Worm (Caenorhabditis elegans) whole organism, young adult: Measurements from ENCODE around the gene F54D5.23.

Source experiments
- D2030.7 ChIP-seq: fragments of 200-800 bp; sonication (Bioruptor generic); IDR thresholded peaks from 2 replicates; pipeline ENCODE4 v1.3.6; 2022; ENCODE audit warnings: missing genetic modification reagents, missing genetic modification characterization, missing compliant biosample characterization
- Y53G8AR.9 ChIP-seq: fragments of 200-800 bp; sonication (Bioruptor generic); conservative IDR thresholded peaks from 2 replicates; pipeline ENCODE4 v1.3.6; 2022; ENCODE audit warnings: missing genetic modification reagents, missing genetic modification characterization, missing compliant biosample characterization
- Y56A3A.18 ChIP-seq: fragments of 200-800 bp; sonication (Bioruptor generic); IDR thresholded peaks from 2 replicates; pipeline ENCODE4 v1.3.6; 2022; ENCODE audit warnings: missing genetic modification reagents, missing genetic modification characterization, missing compliant biosample characterization
- Y79H2A.3 ChIP-seq: fragments of 200-800 bp; sonication (Bioruptor generic); conservative IDR thresholded peaks from 2 replicates; pipeline ENCODE4 v1.3.6; 2022; ENCODE audit warnings: missing genetic modification reagents, missing genetic modification characterization, missing compliant biosample characterization
- Y95B8A.8 ChIP-seq: fragments of 200-800 bp; sonication (Bioruptor generic); IDR thresholded peaks from 2 replicates; pipeline ENCODE4 v1.3.6; 2022; ENCODE audit warnings: missing genetic modification reagents, missing genetic modification characterization, missing compliant biosample characterization
- ama-1 ChIP-seq, 3 experiments: fragments of 150-350 bp in 1 of 3; sonication (generic microtip) in 2 of 3; optimal IDR thresholded peaks; 2 replicates each; lab custom pipeline; 2014 to 2018; ENCODE audit warnings: missing biosample characterization in 2 of 3, missing genetic modification characterization in 2 of 3, missing genetic modification reagents in 2 of 3
- athp-1 ChIP-seq: sonication (generic microtip); optimal IDR thresholded peaks from 2 replicates; lab custom pipeline; 2017; ENCODE audit warnings: mild to moderate bottlenecking, missing genetic modification characterization, missing compliant biosample characterization
- attf-6 ChIP-seq: fragments of 200-800 bp; sonication (Bioruptor generic); IDR thresholded peaks from 2 replicates; pipeline ENCODE4 v1.3.6; 2022; ENCODE audit warnings: missing genetic modification reagents, missing genetic modification characterization, missing compliant biosample characterization
- ceh-100 ChIP-seq: fragments of 200-800 bp; sonication (Bioruptor generic); IDR thresholded peaks from 2 replicates; pipeline ENCODE4 v1.3.6; 2022; ENCODE audit warnings: missing genetic modification reagents, missing genetic modification characterization, missing compliant biosample characterization
- ceh-91 ChIP-seq: fragments of 200-800 bp; sonication (Bioruptor generic); IDR thresholded peaks from 2 replicates; pipeline ENCODE4 v1.3.6; 2022; ENCODE audit warnings: missing genetic modification reagents, missing genetic modification characterization, missing compliant biosample characterization
- die-1 ChIP-seq: sonication (generic microtip); optimal IDR thresholded peaks from 2 replicates; lab custom pipeline; 2016; ENCODE audit warnings: missing genotype, mild to moderate bottlenecking, missing genetic modification characterization, missing compliant biosample characterization
- dpl-1 ChIP-seq: fragments of 150-350 bp; optimal IDR thresholded peaks from 2 replicates; lab custom pipeline; 2014; ENCODE audit warnings: missing biosample characterization, missing genetic modification reagents, missing genetic modification characterization
- efl-1 ChIP-seq: fragments of 150-350 bp; optimal IDR thresholded peaks from 2 replicates; lab custom pipeline; 2014; ENCODE audit warnings: missing biosample characterization, missing genetic modification reagents, missing genetic modification characterization
- ekl-4 ChIP-seq: fragments of 200-800 bp; sonication (Bioruptor generic); IDR thresholded peaks from 2 replicates; pipeline ENCODE4 v1.3.6; 2022; ENCODE audit warnings: missing genetic modification reagents, missing genetic modification characterization, missing compliant biosample characterization
- fkh-3 ChIP-seq: sonication (generic microtip); optimal IDR thresholded peaks from 2 replicates; lab custom pipeline; 2016; ENCODE audit warnings: mild to moderate bottlenecking, missing genetic modification characterization, missing compliant biosample characterization
- him-1 ChIP-seq: sonication (generic microtip); optimal IDR thresholded peaks from 2 replicates; lab custom pipeline; 2016; ENCODE audit warnings: missing genotype, missing genetic modification reagents, missing genetic modification characterization, missing compliant biosample characterization
- hmg-20 ChIP-seq: fragments of 200-800 bp; sonication (Bioruptor generic); IDR thresholded peaks from 2 replicates; pipeline ENCODE4 v1.3.6; 2022; ENCODE audit warnings: missing genetic modification reagents, missing genetic modification characterization, missing compliant biosample characterization
- hrde-1 ChIP-seq: sonication (generic microtip); optimal IDR thresholded peaks from 2 replicates; lab custom pipeline; 2016; ENCODE audit warnings: missing genetic modification characterization, mild to moderate bottlenecking, missing compliant biosample characterization, moderate library complexity, missing genotype, missing genetic modification reagents, borderline replicate concordance
- hsf-1 ChIP-seq: fragments of 200-800 bp; sonication (Bioruptor generic); IDR thresholded peaks from 2 replicates; pipeline ENCODE4 v1.3.6; 2022; ENCODE audit warnings: missing genetic modification reagents, missing genetic modification characterization, missing compliant biosample characterization
- let-607 ChIP-seq, 2 experiments: fragments of 200-800 bp in 1 of 2; sonication (Bioruptor generic) in 1 of 2; sonication (generic microtip) in 1 of 2; optimal IDR thresholded peaks; 2 replicates each; lab custom pipeline; 2016 to 2018; ENCODE audit warnings: mild to moderate bottlenecking in 2 of 2, missing compliant biosample characterization in 2 of 2, missing genetic modification characterization in 2 of 2, moderate library complexity in 2 of 2, missing genotype in 1 of 2
- lin-26 ChIP-seq: fragments of 200-800 bp; sonication (Bioruptor generic); IDR thresholded peaks from 2 replicates; pipeline ENCODE4 v1.3.6; 2022; ENCODE audit warnings: missing genetic modification reagents, missing genetic modification characterization, missing compliant biosample characterization
- lin-35 ChIP-seq, 3 experiments: fragments of 150-350 bp in 2 of 3; sonication (generic microtip) in 1 of 3; optimal IDR thresholded peaks; 2 replicates each; lab custom pipeline; 2014 to 2018; ENCODE audit warnings: missing biosample characterization in 3 of 3, missing genetic modification characterization in 3 of 3, missing genetic modification reagents in 3 of 3
- lin-54 ChIP-seq: fragments of 200-800 bp; sonication (Bioruptor generic); optimal IDR thresholded peaks from 2 replicates; lab custom pipeline; 2018; ENCODE audit warnings: mild to moderate bottlenecking, missing genetic modification characterization, missing compliant biosample characterization
- lsl-1 ChIP-seq: fragments of 200-800 bp; sonication (Bioruptor generic); optimal IDR thresholded peaks from 2 replicates; lab custom pipeline; 2018; ENCODE audit warnings: mild to moderate bottlenecking, missing genetic modification characterization, moderate library complexity, missing compliant biosample characterization
- lsy-27 ChIP-seq: sonication (generic microtip); optimal IDR thresholded peaks from 2 replicates; lab custom pipeline; 2017; ENCODE audit warnings: missing genetic modification characterization, mild to moderate bottlenecking, missing compliant biosample characterization, antibody characterized with exemption, missing genotype, borderline replicate concordance; ENCODE audit not compliant: insufficient read depth
- madf-6 ChIP-seq: fragments of 200-800 bp; sonication (Bioruptor generic); IDR thresholded peaks from 2 replicates; pipeline ENCODE4 v1.3.6; 2022; ENCODE audit warnings: missing genetic modification reagents, missing genetic modification characterization, missing compliant biosample characterization
- madf-8 ChIP-seq: fragments of 200-800 bp; sonication (Bioruptor generic); conservative IDR thresholded peaks from 2 replicates; pipeline ENCODE4 v1.3.6; 2022; ENCODE audit warnings: missing genetic modification reagents, missing genetic modification characterization, missing compliant biosample characterization
- nfya-1 ChIP-seq: sonication (generic microtip); optimal IDR thresholded peaks from 2 replicates; lab custom pipeline; 2017; ENCODE audit warnings: antibody characterized with exemption, missing compliant biosample characterization, missing genetic modification characterization, borderline replicate concordance; ENCODE audit not compliant: insufficient read depth
- nfyb-1 ChIP-seq: fragments of 200-800 bp; sonication (Bioruptor generic); IDR thresholded peaks from 2 replicates; pipeline ENCODE4 v1.3.6; 2022; ENCODE audit warnings: missing genetic modification reagents, missing genetic modification characterization, missing compliant biosample characterization
- nhr-80 ChIP-seq: sonication (generic microtip); optimal IDR thresholded peaks from 2 replicates; lab custom pipeline; 2016; ENCODE audit warnings: missing genetic modification characterization, missing compliant biosample characterization
- pbrm-1 ChIP-seq: fragments of 200-800 bp; sonication (Bioruptor generic); IDR thresholded peaks from 2 replicates; pipeline ENCODE4 v1.3.6; 2022; ENCODE audit warnings: missing genetic modification reagents, missing genetic modification characterization, missing compliant biosample characterization
- rcor-1 ChIP-seq: fragments of 200-800 bp; sonication (Bioruptor generic); IDR thresholded peaks from 2 replicates; pipeline ENCODE4 v1.3.6; 2022; ENCODE audit warnings: missing genetic modification reagents, missing genetic modification characterization, missing compliant biosample characterization
- rec-8 ChIP-seq, 2 experiments: sonication (generic microtip); optimal IDR thresholded peaks; 2 replicates each; lab custom pipeline; 2016; ENCODE audit warnings: mild to moderate bottlenecking in 2 of 2, missing genetic modification characterization in 2 of 2, missing genetic modification reagents in 2 of 2, missing genotype in 2 of 2, missing biosample characterization in 1 of 2, missing compliant biosample characterization in 1 of 2, moderate library complexity in 1 of 2
- repo-1 ChIP-seq: sonication (generic microtip); optimal IDR thresholded peaks from 2 replicates; lab custom pipeline; 2017; ENCODE audit warnings: mild to moderate bottlenecking, missing genetic modification characterization, missing compliant biosample characterization
- snpc-1.3 ChIP-seq: sonication (generic microtip); optimal IDR thresholded peaks from 2 replicates; lab custom pipeline; 2017; ENCODE audit warnings: missing genetic modification characterization, mild to moderate bottlenecking, missing compliant biosample characterization, antibody characterized with exemption, moderate library complexity, missing genotype, missing genetic modification reagents; ENCODE audit not compliant: insufficient read depth
- snpc-3.4 ChIP-seq: sonication (generic microtip); optimal IDR thresholded peaks from 2 replicates; lab custom pipeline; 2017; ENCODE audit warnings: missing genetic modification characterization, mild to moderate bottlenecking, missing compliant biosample characterization, antibody characterized with exemption, moderate library complexity, missing genotype, missing genetic modification reagents
- snpc-4 ChIP-seq, 5 experiments: fragments of 150-350 bp in 1 of 5; sonication (generic microtip) in 4 of 5; optimal IDR thresholded peaks; 2 replicates each; lab custom pipeline; 2014 to 2018; ENCODE audit warnings: missing genetic modification characterization in 5 of 5, missing biosample characterization in 3 of 5, antibody characterized with exemption in 2 of 5, mild to moderate bottlenecking in 2 of 5, missing compliant biosample characterization in 2 of 5, missing genotype in 2 of 5, moderate library complexity in 2 of 5, missing genetic modification reagents in 1 of 5
- tbp1 ChIP-seq: fragments of 200-800 bp; sonication (Bioruptor generic); optimal IDR thresholded peaks from 2 replicates; lab custom pipeline; 2018; ENCODE audit warnings: mild to moderate bottlenecking, missing genetic modification characterization, missing compliant biosample characterization
- tlf-1 ChIP-seq: fragments of 200-800 bp; sonication (Bioruptor generic); optimal IDR thresholded peaks from 2 replicates; lab custom pipeline; 2018; ENCODE audit warnings: mild to moderate bottlenecking, missing genetic modification characterization, missing compliant biosample characterization
- unc-130 ChIP-seq: sonication (generic microtip); optimal IDR thresholded peaks from 2 replicates; lab custom pipeline; 2016; ENCODE audit warnings: missing genetic modification reagents, missing genetic modification characterization, missing compliant biosample characterization
- xnd-1 ChIP-seq: sonication (generic microtip); optimal IDR thresholded peaks from 2 replicates; lab custom pipeline; 2016; ENCODE audit warnings: missing genotype, missing genetic modification reagents, missing genetic modification characterization, missing compliant biosample characterization
- ztf-18 ChIP-seq: sonication (generic microtip); optimal IDR thresholded peaks from 2 replicates; lab custom pipeline; 2016; ENCODE audit warnings: missing genotype, mild to moderate bottlenecking, missing genetic modification characterization, missing compliant biosample characterization
- ztf-26 ChIP-seq: sonication (generic microtip); optimal IDR thresholded peaks from 2 replicates; lab custom pipeline; 2017; ENCODE audit warnings: missing genetic modification characterization, missing compliant biosample characterization
- ztf-6 ChIP-seq: fragments of 200-800 bp; sonication (Bioruptor generic); IDR thresholded peaks from 2 replicates; pipeline ENCODE4 v1.3.6; 2022; ENCODE audit warnings: missing genetic modification reagents, missing genetic modification characterization, missing compliant biosample characterization

Gene F54D5.23

ce11 chrII:11596157-11596740 lies 27.2 kb upstream of the F54D5.23 start:
- TF ChIP-seq ekl-4 (GFP tag; lab: Robert Waterston, UW) (peak; percentile 76), ceh-100 (GFP tag; lab: Robert Waterston, UW) (peak; percentile 52; the same call in 1 of the 2 replicates), Y56A3A.18 (GFP tag; lab: Robert Waterston, UW) (no peak), snpc-3.4 (tag; lab: Kevin White, UChicago) (peak; percentile 75), lin-54 (GFP tag; lab: Kevin White, UChicago) (peak; percentile 69), Y53G8AR.9 (peak; percentile 64; the same call in 1 of the 2 replicates), fkh-3 (tag; lab: Kevin White, UChicago) (no peak), lsy-27 (no peak), pbrm-1 (GFP tag; lab: Robert Waterston, UW) (peak; percentile 69; the same call in 1 of the 2 replicates), athp-1 (tag; lab: Kevin White, UChicago) (peak; percentile 60), D2030.7 (GFP tag; lab: Robert Waterston, UW) (peak; percentile 76), nfyb-1 (GFP tag; lab: Robert Waterston, UW) (no peak), Y79H2A.3 (GFP tag; lab: Robert Waterston, UW) (0 out of 2 replicates have a peak, but pooled peaks have one; percentile 59), attf-6 (GFP tag; lab: Robert Waterston, UW) (peak; percentile 44; the same call in 1 of the 2 replicates), die-1 (peak; percentile 11), efl-1 (GFP tag; lab: Kevin White, UChicago) (peak; percentile 82), nhr-80 (tag; lab: Kevin White, UChicago) (peak; percentile 49), snpc-1.3 (peak; percentile 7), ztf-6 (GFP tag; lab: Robert Waterston, UW) (no peak), rcor-1 (GFP tag; lab: Robert Waterston, UW) (peak; percentile 33; the same call in 1 of the 2 replicates), him-1 (tag; lab: Kevin White, UChicago) (peak; percentile 26), madf-8 (GFP tag; lab: Robert Waterston, UW) (peak; percentile 84), unc-130 (GFP tag; lab: Kevin White, UChicago) (peak; percentile 25), ama-1 (optimal IDR thresholded peaks at IDR 0.05; lab: Kevin White, UChicago) (no peak), ama-1 (GFP tag; optimal IDR thresholded peaks at IDR 0.05; lab: Kevin White, UChicago) (peak in 1 of 2 experiments; percentile 22), snpc-4 (GFP tag; optimal IDR thresholded peaks at IDR 0.05; lab: Kevin White, UChicago) (no peak), snpc-4 (tag; optimal IDR thresholded peaks at IDR 0.05; lab: Kevin White, UChicago) (peak in 2 of 4 experiments; percentile 24 to 34), dpl-1 (GFP tag; lab: Kevin White, UChicago) (peak; percentile 40), hsf-1 (peak; percentile 92), tbp1 (GFP tag; lab: Kevin White, UChicago) (peak; percentile 11), hmg-20 (GFP tag; lab: Robert Waterston, UW) (peak; percentile 54; the same call in 1 of the 2 replicates), lsl-1 (GFP tag; lab: Kevin White, UChicago) (peak; percentile 89), ceh-91 (peak; percentile 21; the same call in 1 of the 2 replicates), let-607 (tag; optimal IDR thresholded peaks at IDR 0.05; lab: Kevin White, UChicago) (no peak), ztf-18 (peak; percentile 32), xnd-1 (tag; lab: Kevin White, UChicago) (peak; percentile 75), hrde-1 (tag; lab: Kevin White, UChicago) (peak; percentile 62), rec-8 (tag; optimal IDR thresholded peaks at IDR 0.05; lab: Kevin White, UChicago) (peak in 1 of 2 experiments; percentile 9), lin-26 (GFP tag; lab: Robert Waterston, UW) (0 out of 2 replicates have a peak, but pooled peaks have one; percentile 36), madf-6 (GFP tag; lab: Robert Waterston, UW) (peak; percentile 96), tlf-1 (GFP tag; lab: Kevin White, UChicago) (peak; percentile 65), lin-35 (GFP tag; optimal IDR thresholded peaks at IDR 0.05; lab: Kevin White, UChicago) (peak in 1 of 3 experiments; percentile 9), Y95B8A.8 (no peak), repo-1 (tag; lab: Kevin White, UChicago) (peak; percentile 37), nfya-1 (no peak), ztf-26 (no peak)
